Worm (Caenorhabditis elegans) whole organism, mixed stage, embryonic: ENCODE results near the gene btb-18.
"Not testable (repeated sequence)": the region's sequence is repeated elsewhere in the genome, so short reads cannot be mapped to it uniquely, and the experiment has no call there.

ENCODE experiments used
- M03D4.4 ChIP-seq: sonication (generic microtip); optimal IDR thresholded peaks from 2 replicates; lab custom pipeline; 2017; ENCODE audit warnings: mild to moderate bottlenecking, missing genetic modification characterization, missing compliant biosample characterization
- bed-3 ChIP-seq: fragments of 200-800 bp; sonication (Bioruptor generic); optimal IDR thresholded peaks from 3 replicates; lab custom pipeline; 2018; ENCODE audit warnings: mild to moderate bottlenecking, missing genetic modification characterization, moderate library complexity, missing compliant biosample characterization
- blmp-1 ChIP-seq: fragments of 150-350 bp; optimal IDR thresholded peaks from 2 replicates; lab custom pipeline; 2014; ENCODE audit warnings: missing biosample characterization, missing genetic modification characterization
- ceh-43 ChIP-seq: fragments of 200-800 bp; sonication (Bioruptor generic); optimal IDR thresholded peaks from 2 replicates; lab custom pipeline; 2018; ENCODE audit warnings: mild to moderate bottlenecking, missing genetic modification characterization, moderate library complexity, missing compliant biosample characterization
- ceh-83 ChIP-seq: fragments of 200-800 bp; sonication (Bioruptor generic); optimal IDR thresholded peaks from 2 replicates; lab custom pipeline; 2018; ENCODE audit warnings: mild to moderate bottlenecking, missing genetic modification characterization, missing compliant biosample characterization
- ces-1 ChIP-seq: fragments of 150-350 bp; optimal IDR thresholded peaks from 2 replicates; lab custom pipeline; 2014; ENCODE audit warnings: missing biosample characterization, missing genetic modification reagents, missing genetic modification characterization
- cnd-1 ChIP-seq: fragments of 200-800 bp; sonication (Bioruptor generic); optimal IDR thresholded peaks from 2 replicates; lab custom pipeline; 2018; ENCODE audit warnings: mild to moderate bottlenecking, missing genetic modification characterization, missing compliant biosample characterization
- drap-1 ChIP-seq: fragments of 200-800 bp; sonication (Bioruptor generic); optimal IDR thresholded peaks from 3 replicates; lab custom pipeline; 2018; ENCODE audit warnings: mild to moderate bottlenecking, missing genetic modification characterization, missing compliant biosample characterization
- elt-1 ChIP-seq: sonication (generic microtip); optimal IDR thresholded peaks from 2 replicates; lab custom pipeline; 2017; ENCODE audit warnings: missing genetic modification characterization, mild to moderate bottlenecking, missing compliant biosample characterization, antibody characterized with exemption, moderate library complexity, borderline replicate concordance; ENCODE audit not compliant: insufficient read depth
- elt-3 ChIP-seq: fragments of 150-350 bp; optimal IDR thresholded peaks from 2 replicates; lab custom pipeline; 2014; ENCODE audit warnings: missing biosample characterization, missing genetic modification characterization
- ham-2 ChIP-seq: fragments of 200-800 bp; sonication (Bioruptor generic); optimal IDR thresholded peaks from 2 replicates; lab custom pipeline; 2018; ENCODE audit warnings: mild to moderate bottlenecking, missing genetic modification characterization, missing compliant biosample characterization
- hlh-1 ChIP-seq: fragments of 150-350 bp; optimal IDR thresholded peaks from 2 replicates; lab custom pipeline; 2014; ENCODE audit warnings: missing biosample characterization, missing genetic modification reagents, missing genetic modification characterization
- lin-13 ChIP-seq: fragments of 150-350 bp; optimal IDR thresholded peaks from 2 replicates; lab custom pipeline; 2014; ENCODE audit warnings: missing biosample characterization, missing genetic modification characterization
- lin-32 ChIP-seq: fragments of 200-800 bp; sonication (Bioruptor generic); optimal IDR thresholded peaks from 2 replicates; lab custom pipeline; 2018; ENCODE audit warnings: mild to moderate bottlenecking, missing genetic modification characterization, missing compliant biosample characterization
- lsy-2 ChIP-seq: fragments of 150-350 bp; optimal IDR thresholded peaks from 2 replicates; lab custom pipeline; 2014; ENCODE audit warnings: missing biosample characterization, missing genetic modification characterization
- mab-5 ChIP-seq: fragments of 150-350 bp; optimal IDR thresholded peaks from 2 replicates; lab custom pipeline; 2014; ENCODE audit warnings: missing biosample characterization, missing genetic modification characterization
- mep-1 ChIP-seq: fragments of 150-350 bp; optimal IDR thresholded peaks from 2 replicates; lab custom pipeline; 2017; ENCODE audit warnings: missing biosample characterization, missing genetic modification reagents, missing genetic modification characterization, inconsistent platforms
- mls-2 ChIP-seq: sonication (generic microtip); optimal IDR thresholded peaks from 2 replicates; lab custom pipeline; 2016; ENCODE audit warnings: mild to moderate bottlenecking, missing genetic modification characterization, moderate library complexity, missing compliant biosample characterization
- nhr-12 ChIP-seq: fragments of 150-350 bp; optimal IDR thresholded peaks from 2 replicates; lab custom pipeline; 2014; ENCODE audit warnings: missing biosample characterization, missing genetic modification characterization
- nhr-237 ChIP-seq: fragments of 150-350 bp; optimal IDR thresholded peaks from 2 replicates; lab custom pipeline; 2014; ENCODE audit warnings: missing biosample characterization, missing genetic modification characterization
- nhr-28 ChIP-seq: fragments of 150-350 bp; optimal IDR thresholded peaks from 2 replicates; lab custom pipeline; 2014; ENCODE audit warnings: missing biosample characterization, missing genetic modification characterization
- nhr-76 ChIP-seq: sonication (generic microtip); optimal IDR thresholded peaks from 2 replicates; lab custom pipeline; 2017; ENCODE audit warnings: missing biosample characterization, missing genetic modification characterization
- pha-4 ChIP-seq: fragments of 150-350 bp; optimal IDR thresholded peaks from 2 replicates; lab custom pipeline; 2018; ENCODE audit warnings: missing biosample characterization, missing genetic modification reagents, missing genetic modification characterization
- sem-2 ChIP-seq: fragments of 200-800 bp; sonication (Bioruptor generic); optimal IDR thresholded peaks from 2 replicates; lab custom pipeline; 2018; ENCODE audit warnings: mild to moderate bottlenecking, missing genetic modification characterization, missing compliant biosample characterization
- snpc-4 ChIP-seq: fragments of 150-350 bp; optimal IDR thresholded peaks from 2 replicates; lab custom pipeline; 2014; ENCODE audit warnings: missing biosample characterization, missing genetic modification characterization
- sptf-1 ChIP-seq: sonication (generic microtip); optimal IDR thresholded peaks from 2 replicates; lab custom pipeline; 2017; ENCODE audit warnings: mild to moderate bottlenecking, missing genetic modification characterization, moderate library complexity, missing compliant biosample characterization
- tbx-8 ChIP-seq: fragments of 200-800 bp; sonication (Bioruptor generic); optimal IDR thresholded peaks from 2 replicates; lab custom pipeline; 2018; ENCODE audit warnings: mild to moderate bottlenecking, missing genetic modification characterization, moderate library complexity, missing compliant biosample characterization
- unc-120 ChIP-seq: sonication (generic microtip); optimal IDR thresholded peaks from 2 replicates; lab custom pipeline; 2017; ENCODE audit warnings: missing genetic modification characterization, missing compliant biosample characterization; ENCODE audit not compliant: poor library complexity, severe bottlenecking
- unc-62 ChIP-seq: fragments of 150-350 bp; optimal IDR thresholded peaks from 2 replicates; lab custom pipeline; 2014; ENCODE audit warnings: missing biosample characterization, missing genetic modification reagents, missing genetic modification characterization
- zip-8 ChIP-seq: fragments of 150-350 bp; optimal IDR thresholded peaks from 2 replicates; lab custom pipeline; 2014; ENCODE audit warnings: missing biosample characterization, missing genetic modification characterization

The btb-18 gene

DNA sequence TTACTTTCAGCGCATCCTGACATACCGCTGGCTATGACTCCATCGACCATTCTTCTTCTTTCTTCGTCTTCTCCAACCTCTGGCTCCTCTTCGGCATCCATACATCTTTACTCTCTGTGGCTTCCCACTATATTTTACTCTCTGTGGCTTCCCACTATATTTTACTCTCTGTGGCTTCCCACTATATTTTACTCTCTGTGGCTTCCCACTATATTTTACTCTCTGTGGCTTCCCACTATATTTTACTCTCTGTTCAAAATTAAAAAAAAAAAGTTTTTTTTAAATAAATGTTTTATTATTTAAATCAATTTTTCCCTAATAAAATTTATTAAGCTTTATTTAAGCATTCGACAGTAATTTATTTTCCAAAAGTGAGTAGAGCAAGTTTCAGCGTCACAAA lies 7.5 kb upstream of the btb-18 start, which contains the start of gene F39E9.14:
Gene F39E9.14, minus strand, starts transcription at position 101 of the 400 bp plus-strand sequence.
- not testable (repeated sequence) for TF ChIP-seq bed-3 (GFP tag; lab: Kevin White, UChicago); mep-1 (tag; lab: Kevin White, UChicago); sem-2 (GFP tag; lab: Kevin White, UChicago)

DNA sequence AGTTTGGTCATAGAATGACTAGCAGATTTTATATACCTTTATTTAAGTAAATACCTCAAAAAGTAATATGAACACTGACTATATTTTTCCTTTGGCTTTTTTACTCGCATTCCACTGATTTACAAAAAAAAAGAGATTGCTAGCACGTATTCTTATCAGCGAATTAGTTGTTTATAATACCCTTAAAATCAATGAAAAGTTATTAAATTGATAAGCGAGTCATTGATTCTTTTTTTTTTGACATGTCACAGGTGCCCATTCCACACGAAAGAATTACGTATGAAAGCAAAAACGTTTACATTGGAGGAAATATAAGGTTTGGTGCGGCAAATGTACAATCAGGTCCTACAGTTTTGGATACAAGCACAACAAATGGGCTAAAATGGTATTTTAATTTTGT lies 2.8 kb upstream of the btb-18 start, which contains the start of gene btb-17:
Gene btb-17, plus strand, starts transcription at position 213 of the 400 bp plus-strand sequence.
- no peak for TF ChIP-seq zip-8 (tag; lab: Kevin White, UChicago)
- no peak for TF ChIP-seq sptf-1 (tag; lab: Kevin White, UChicago)
- no peak for TF ChIP-seq mab-5 (tag; lab: Kevin White, UChicago)
- no peak for TF ChIP-seq M03D4.4 (tag; lab: Kevin White, UChicago)

DNA sequence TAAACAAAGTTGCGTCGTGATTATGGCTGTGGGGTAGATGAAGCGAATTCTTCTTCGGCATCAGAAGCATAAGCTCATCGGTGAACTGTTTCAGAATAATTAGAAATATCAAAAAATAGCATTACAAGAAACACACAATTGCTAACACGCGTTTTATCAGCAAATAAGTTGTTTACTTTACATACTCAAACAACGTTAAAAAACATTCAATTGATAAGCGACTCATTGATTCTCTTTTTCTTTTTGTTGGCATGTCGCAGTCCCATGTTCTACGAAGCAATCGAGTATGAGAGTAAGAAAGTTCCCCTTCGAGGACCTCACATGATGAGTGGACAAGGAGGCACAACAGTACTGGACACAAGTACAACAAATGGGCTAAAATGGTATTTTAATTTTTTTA lies 1.4 kb upstream of the btb-18 start, which contains the start of gene btb-16:
Gene btb-16, plus strand, starts transcription at position 240 of the 400 bp plus-strand sequence.
- TF ChIP-seq nhr-237 (tag; lab: Kevin White, UChicago), result no peak
- no peak for TF ChIP-seq lin-32 (GFP tag; lab: Kevin White, UChicago)
- TF ChIP-seq elt-1, result no peak
- TF ChIP-seq cnd-1 (tag; lab: Kevin White, UChicago), result no peak
- TF ChIP-seq ham-2 (GFP tag; lab: Kevin White, UChicago), result no peak
- TF ChIP-seq tbx-8 (GFP tag; lab: Kevin White, UChicago), result no peak
- no peak for TF ChIP-seq zip-8 (tag; lab: Kevin White, UChicago)
- no peak for TF ChIP-seq drap-1
- no peak for TF ChIP-seq unc-120 (tag; lab: Kevin White, UChicago)
- TF ChIP-seq elt-3 (tag; lab: Kevin White, UChicago), result no peak
- no peak for TF ChIP-seq nhr-12 (tag; lab: Kevin White, UChicago)
- TF ChIP-seq ces-1 (GFP tag; lab: Kevin White, UChicago), result no peak
- TF ChIP-seq nhr-76 (tag; lab: Kevin White, UChicago), result no peak

DNA sequence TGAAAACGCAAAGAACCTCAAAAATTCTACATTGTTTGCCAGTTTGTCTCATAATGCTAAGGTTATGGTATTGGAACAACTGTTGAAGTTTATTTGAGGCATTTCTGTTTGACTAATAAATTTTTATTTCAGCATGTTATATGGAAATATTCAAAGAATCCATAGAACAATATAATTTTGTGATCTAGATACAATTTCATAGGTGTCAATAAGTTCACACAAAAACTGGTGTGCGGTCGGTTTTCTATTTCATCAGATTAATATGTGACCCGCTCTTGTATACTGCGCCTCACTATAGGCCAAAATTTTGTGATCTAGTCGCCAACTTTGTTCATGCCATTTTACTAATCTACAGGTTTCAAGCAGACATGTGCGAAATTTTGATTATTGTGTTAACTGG lies 1.4 kb downstream of the btb-18 start, which contains the start of gene btb-22:
Gene btb-22, plus strand, starts transcription at position 301 of the 400 bp plus-strand sequence.
- no peak for TF ChIP-seq unc-62
- TF ChIP-seq lin-13 (tag; lab: Kevin White, UChicago), result no peak
- TF ChIP-seq ceh-43 (GFP tag; lab: Kevin White, UChicago), result no peak
- TF ChIP-seq blmp-1 (tag; lab: Kevin White, UChicago), result no peak
- no peak for TF ChIP-seq tbx-8 (GFP tag; lab: Kevin White, UChicago)
- no peak for TF ChIP-seq lsy-2 (tag; lab: Kevin White, UChicago)
- TF ChIP-seq nhr-12 (tag; lab: Kevin White, UChicago), result no peak
- TF ChIP-seq hlh-1 (tag; lab: Kevin White, UChicago), result no peak
- no peak for TF ChIP-seq pha-4 (tag; lab: Kevin White, UChicago)
- no peak for TF ChIP-seq ceh-83 (GFP tag; lab: Kevin White, UChicago)
- no peak for TF ChIP-seq mls-2 (tag; lab: Kevin White, UChicago)
- TF ChIP-seq nhr-237 (tag; lab: Kevin White, UChicago), result no peak
- TF ChIP-seq mep-1 (tag; lab: Kevin White, UChicago), result no peak
- TF ChIP-seq snpc-4, result no peak
- TF ChIP-seq sem-2 (GFP tag; lab: Kevin White, UChicago), result no peak
- no peak for TF ChIP-seq mab-5 (tag; lab: Kevin White, UChicago)

DNA sequence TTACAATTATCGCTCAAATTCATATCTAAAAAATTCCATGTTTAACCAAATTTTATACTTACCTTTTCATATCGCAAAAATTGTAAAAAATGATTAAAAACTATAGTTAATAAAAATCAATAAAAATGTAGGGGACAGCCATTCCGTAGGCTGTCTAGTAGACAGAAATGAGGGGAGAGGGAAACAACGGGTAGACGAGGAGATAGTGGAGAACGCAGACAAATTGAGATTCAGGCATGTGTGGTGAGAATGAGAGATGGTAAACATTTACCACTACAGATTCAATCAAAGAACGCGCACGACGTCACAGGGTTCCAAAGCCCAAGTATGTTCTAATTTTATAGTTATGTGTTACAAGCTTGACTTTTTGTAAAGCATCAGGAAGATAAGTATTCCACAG lies 5.6 kb downstream of the btb-18 start:
- TF ChIP-seq nhr-28 (tag; lab: Kevin White, UChicago) (no peak), ces-1 (GFP tag; lab: Kevin White, UChicago) (peak; percentile 45), pha-4 (tag; lab: Kevin White, UChicago) (peak; percentile 21)

DNA sequence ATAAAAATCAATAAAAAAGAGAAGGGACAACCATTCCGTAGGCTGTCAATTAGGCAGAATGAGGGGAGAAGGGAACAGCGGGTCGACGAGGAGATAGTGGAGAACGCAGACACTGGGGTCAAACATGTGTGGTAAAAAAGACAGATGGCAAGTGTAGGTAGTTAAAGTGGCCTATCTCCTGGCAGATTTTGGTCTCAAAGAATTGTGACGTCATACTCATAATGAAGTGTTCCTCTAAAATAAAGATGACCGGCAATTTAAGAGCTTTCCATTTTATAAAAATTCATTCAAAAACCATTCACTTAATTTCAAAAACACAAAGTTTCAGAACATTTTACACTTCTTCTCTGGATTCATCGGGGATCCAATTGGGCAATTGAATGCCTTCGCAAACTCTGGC lies 11.9 kb downstream of the btb-18 start:
- TF ChIP-seq lin-32 (GFP tag; lab: Kevin White, UChicago) (peak; percentile 44), zip-8 (tag; lab: Kevin White, UChicago) (peak; percentile 80), cnd-1 (tag; lab: Kevin White, UChicago) (peak; percentile 60)
